Worm (Caenorhabditis elegans): ENCODE data around the gene srx-137.

ce11 chrV:13902495-13902894 is 39.9 kb downstream of the srx-137 start, which contains the start of gene C06B3.1:
- TF ChIP-seq elt-1 (tag; optimal IDR thresholded peaks at IDR 0.05) (no peak), skn-1 (tag; optimal IDR thresholded peaks at IDR 0.05) (no peak), ZK546.5 (tag; optimal IDR thresholded peaks at IDR 0.05) (no peak), ama-1 (optimal IDR thresholded peaks at IDR 0.05) (no peak), mbf-1 (tag; optimal IDR thresholded peaks at IDR 0.05) (no peak), snpc-4 (tag; optimal IDR thresholded peaks at IDR 0.05) (no peak), F13H6.1 (tag; optimal IDR thresholded peaks at IDR 0.05) (no peak), nhr-77 (tag; optimal IDR thresholded peaks at IDR 0.05) (no peak), lsy-2 (tag; optimal IDR thresholded peaks at IDR 0.05) (no peak), lin-39 (tag; optimal IDR thresholded peaks at IDR 0.05) (no peak), unc-62 (GFP tag; optimal IDR thresholded peaks at IDR 0.05) (no peak), R02D3.7 (tag; optimal IDR thresholded peaks at IDR 0.05) (no peak), fos-1 (tag; optimal IDR thresholded peaks at IDR 0.05) (no peak)
